Worm (Caenorhabditis elegans): ENCODE results near the gene K12D12.5.

K12D12.5 gene

DNA sequence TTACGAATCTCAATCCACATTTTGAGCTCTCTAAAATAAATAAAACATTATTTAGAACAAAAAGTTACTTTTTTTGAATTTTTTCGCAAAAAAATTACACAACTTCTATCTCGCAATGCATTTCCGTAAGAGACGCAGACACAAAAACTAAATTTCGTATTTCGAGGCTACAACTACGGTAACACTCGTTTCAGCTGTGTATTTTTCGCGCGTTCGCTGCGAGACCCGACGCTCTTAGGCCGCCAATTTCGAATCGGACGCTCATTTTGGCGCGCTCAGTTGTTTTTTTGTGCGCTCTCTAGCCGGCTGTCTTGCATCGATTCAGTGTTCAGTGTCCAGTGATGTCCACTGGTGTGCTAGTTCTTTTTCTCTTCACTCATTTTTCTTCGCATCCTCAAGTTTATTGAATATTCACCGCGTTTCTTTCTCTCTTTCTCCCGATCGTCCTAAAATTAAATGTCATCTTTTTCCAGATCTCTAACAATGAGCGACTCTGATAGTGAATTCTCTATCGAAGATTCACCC, 13.9 kb downstream of the K12D12.5 start, which contains the start of the genes npp-3 and top-2 (continued):
- TF ChIP-seq mdt-29 (GFP tag; IDR thresholded peaks at IDR 0.05), result peak; percentile 84
- peak; percentile 89 for TF ChIP-seq T26A8.4 (GFP tag; IDR thresholded peaks at IDR 0.05)
- TF ChIP-seq Y105C5A.15 (GFP tag; IDR thresholded peaks at IDR 0.05), result no peak
- TF ChIP-seq lin-1 (GFP tag; IDR thresholded peaks at IDR 0.05), result peak; percentile 40; the same call in 1 of the 2 replicates
- no peak for TF ChIP-seq lin-29 (GFP tag; IDR thresholded peaks at IDR 0.05)
- TF ChIP-seq Y75B8A.6 (GFP tag; IDR thresholded peaks at IDR 0.05), result no peak
- TF ChIP-seq nhr-76 (tag; optimal IDR thresholded peaks at IDR 0.05), result no peak
- no peak for TF ChIP-seq daf-12 (tag; optimal IDR thresholded peaks at IDR 0.05)
- TF ChIP-seq mxl-3 (GFP tag; optimal IDR thresholded peaks at IDR 0.05), result peak; percentile 3
- TF ChIP-seq spr-3 (GFP tag; optimal IDR thresholded peaks at IDR 0.05), result peak; percentile 63
- peak; percentile 56 for TF ChIP-seq nhr-77 (tag; optimal IDR thresholded peaks at IDR 0.05)
- peak; percentile 76 for TF ChIP-seq saeg-2 (GFP tag; IDR thresholded peaks at IDR 0.05)
- TF ChIP-seq tra-1 (GFP tag; IDR thresholded peaks at IDR 0.05), result peak; percentile 79; the same call in 1 of the 2 replicates
- peak; percentile 94 for TF ChIP-seq mes-2 (tag; optimal IDR thresholded peaks at IDR 0.05; ENCODE audit: poor library complexity, severe bottlenecking)
- no peak for TF ChIP-seq Y5F2A.4 (GFP tag; optimal IDR thresholded peaks at IDR 0.05)
- peak; percentile 99 for TF ChIP-seq nhr-11 (tag; optimal IDR thresholded peaks at IDR 0.05)
- no peak for TF ChIP-seq nhr-41 (GFP tag; IDR thresholded peaks at IDR 0.05)
- no peak for TF ChIP-seq nhr-111 (GFP tag; optimal IDR thresholded peaks at IDR 0.05)
- no peak for TF ChIP-seq ztf-11 (tag; optimal IDR thresholded peaks at IDR 0.05)
- peak; percentile 92 for TF ChIP-seq ceh-20 (GFP tag; IDR thresholded peaks at IDR 0.05)
- peak; percentile 97 for TF ChIP-seq mep-1 (tag; optimal IDR thresholded peaks at IDR 0.05)
- TF ChIP-seq nhr-42 (GFP tag; IDR thresholded peaks at IDR 0.05), result peak; percentile 74; the same call in 1 of the 2 replicates
- no peak for TF ChIP-seq F26F4.8 (GFP tag; conservative IDR thresholded peaks at IDR 0.05)
- TF ChIP-seq lir-3 (tag; optimal IDR thresholded peaks at IDR 0.05), result peak; percentile 57
- peak; percentile 84 for TF ChIP-seq vab-7 (GFP tag; IDR thresholded peaks at IDR 0.05)
- no peak for TF ChIP-seq ceh-62 (tag; optimal IDR thresholded peaks at IDR 0.05)
- peak; percentile 87 for TF ChIP-seq ctbp-1 (GFP tag; IDR thresholded peaks at IDR 0.05)
- TF ChIP-seq lin-39 (tag; optimal IDR thresholded peaks at IDR 0.05), result no peak
- TF ChIP-seq skn-1 (tag; optimal IDR thresholded peaks at IDR 0.05), result no peak
- peak in 1 of 2 experiments; percentile 99 for TF ChIP-seq unc-62 (GFP tag; optimal IDR thresholded peaks at IDR 0.05 in 1 of 2)
- no peak for TF ChIP-seq unc-62 (tag; optimal IDR thresholded peaks at IDR 0.05)
- 0 out of 2 replicates have a peak, but pooled peaks have one; percentile 10 for TF ChIP-seq php-3 (GFP tag; IDR thresholded peaks at IDR 0.05)
- no peak; the same call in 1 of the 2 replicates for TF ChIP-seq pha-4 (GFP tag; IDR thresholded peaks at IDR 0.05)
- TF ChIP-seq pha-4 (tag; optimal IDR thresholded peaks at IDR 0.05), result peak; percentile 35
- TF ChIP-seq ceh-82 (tag; optimal IDR thresholded peaks at IDR 0.05), result no peak
- peak; percentile 93 for TF ChIP-seq aha-1 (tag)
- peak; percentile 93 for TF ChIP-seq lin-13 (GFP tag; optimal IDR thresholded peaks at IDR 0.05)
- TF ChIP-seq dmd-6 (GFP tag; IDR thresholded peaks at IDR 0.05), result peak; percentile 79
- TF ChIP-seq lim-7 (GFP tag; IDR thresholded peaks at IDR 0.05), result no peak
- no peak for TF ChIP-seq tag-97 (GFP tag; IDR thresholded peaks at IDR 0.05)
- no peak for TF ChIP-seq daf-19 (GFP tag; conservative IDR thresholded peaks at IDR 0.05)
- TF ChIP-seq nhr-48 (tag; optimal IDR thresholded peaks at IDR 0.05), result peak; percentile 70
- TF ChIP-seq nhr-25 (tag; optimal IDR thresholded peaks at IDR 0.05; ENCODE audit: borderline replicate concordance, insufficient read depth), result peak; percentile 87
- TF ChIP-seq F49E8.2 (tag; optimal IDR thresholded peaks at IDR 0.05; ENCODE audit: borderline replicate concordance), result peak; percentile 89
- TF ChIP-seq unc-130 (GFP tag; optimal IDR thresholded peaks at IDR 0.05), result peak; percentile 95
- peak; percentile 93 for TF ChIP-seq hlh-30 (tag; optimal IDR thresholded peaks at IDR 0.05; ENCODE audit: insufficient read depth)
- no peak for TF ChIP-seq aly-2 (tag; optimal IDR thresholded peaks at IDR 0.05)
- peak; percentile 64 for TF ChIP-seq zip-2 (tag; optimal IDR thresholded peaks at IDR 0.05)
- TF ChIP-seq madf-5 (GFP tag; IDR thresholded peaks at IDR 0.05), result no peak
- peak; percentile 48; the same call in 1 of the 2 replicates for TF ChIP-seq set-16 (GFP tag; IDR thresholded peaks at IDR 0.05)
- TF ChIP-seq arid-1 (GFP tag; conservative IDR thresholded peaks at IDR 0.05), result peak; percentile 93
